Worm (Caenorhabditis elegans) whole organism, mixed stage, embryonic: Measurements from ENCODE around the gene slo-1.

Experiments used
- blmp-1 ChIP-seq: fragments of 150-350 bp; optimal IDR thresholded peaks from 2 replicates; lab custom pipeline; 2014; ENCODE audit warnings: missing biosample characterization, missing genetic modification characterization
- ceh-39 ChIP-seq: fragments of 150-350 bp; optimal IDR thresholded peaks from 2 replicates; lab custom pipeline; 2014; ENCODE audit warnings: missing biosample characterization, missing genetic modification characterization
- elt-1 ChIP-seq: sonication (generic microtip); optimal IDR thresholded peaks from 2 replicates; lab custom pipeline; 2017; ENCODE audit warnings: missing genetic modification characterization, mild to moderate bottlenecking, missing compliant biosample characterization, antibody characterized with exemption, moderate library complexity, borderline replicate concordance; ENCODE audit not compliant: insufficient read depth
- hlh-1 ChIP-seq: fragments of 150-350 bp; optimal IDR thresholded peaks from 2 replicates; lab custom pipeline; 2014; ENCODE audit warnings: missing biosample characterization, missing genetic modification reagents, missing genetic modification characterization
- lsy-2 ChIP-seq: fragments of 150-350 bp; optimal IDR thresholded peaks from 2 replicates; lab custom pipeline; 2014; ENCODE audit warnings: missing biosample characterization, missing genetic modification characterization
- mep-1 ChIP-seq: fragments of 150-350 bp; optimal IDR thresholded peaks from 2 replicates; lab custom pipeline; 2017; ENCODE audit warnings: missing biosample characterization, missing genetic modification reagents, missing genetic modification characterization, inconsistent platforms
- mls-2 ChIP-seq: sonication (generic microtip); optimal IDR thresholded peaks from 2 replicates; lab custom pipeline; 2016; ENCODE audit warnings: mild to moderate bottlenecking, missing genetic modification characterization, moderate library complexity, missing compliant biosample characterization
- sem-2 ChIP-seq: fragments of 200-800 bp; sonication (Bioruptor generic); optimal IDR thresholded peaks from 2 replicates; lab custom pipeline; 2018; ENCODE audit warnings: mild to moderate bottlenecking, missing genetic modification characterization, missing compliant biosample characterization
- snpc-4 ChIP-seq: fragments of 150-350 bp; optimal IDR thresholded peaks from 2 replicates; lab custom pipeline; 2014; ENCODE audit warnings: missing biosample characterization, missing genetic modification characterization
- sptf-1 ChIP-seq: sonication (generic microtip); optimal IDR thresholded peaks from 2 replicates; lab custom pipeline; 2017; ENCODE audit warnings: mild to moderate bottlenecking, missing genetic modification characterization, moderate library complexity, missing compliant biosample characterization
- unc-39 ChIP-seq: fragments of 150-350 bp; optimal IDR thresholded peaks from 2 replicates; lab custom pipeline; 2014; ENCODE audit warnings: missing biosample characterization, missing genetic modification characterization
- unc-62 ChIP-seq: fragments of 150-350 bp; optimal IDR thresholded peaks from 2 replicates; lab custom pipeline; 2014; ENCODE audit warnings: missing biosample characterization, missing genetic modification reagents, missing genetic modification characterization

DNA sequence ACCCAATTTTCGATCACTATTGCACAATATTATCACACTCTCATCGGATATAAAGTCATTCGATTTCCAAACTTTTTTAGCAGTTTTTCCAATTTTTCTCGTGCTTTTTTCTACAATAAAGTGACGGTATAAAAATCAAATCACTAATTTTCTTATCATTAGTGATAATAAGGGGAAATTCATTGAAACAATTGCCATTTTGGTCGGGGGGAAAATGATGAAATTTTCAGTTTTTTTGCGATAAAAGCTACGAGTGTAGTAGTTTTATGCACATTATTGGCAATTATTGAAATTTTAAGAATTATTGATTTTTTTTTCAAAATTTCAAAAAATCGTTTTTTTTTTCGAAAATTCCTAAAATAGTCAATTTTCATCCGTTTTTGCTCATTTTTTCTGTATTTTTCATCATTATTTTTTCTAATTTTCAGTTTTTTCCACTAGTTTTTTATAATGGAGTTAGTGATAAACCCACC, 29.7 kb upstream of the slo-1 start, which contains the start of gene ZK228.4:
- TF ChIP-seq mep-1 (tag; lab: Kevin White, UChicago) (no peak), unc-62 (GFP tag; lab: Kevin White, UChicago) (no peak), sem-2 (GFP tag; lab: Kevin White, UChicago) (no peak), mls-2 (no peak), blmp-1 (no peak), sptf-1 (tag; lab: Kevin White, UChicago) (no peak), snpc-4 (tag; lab: Kevin White, UChicago) (no peak), unc-39 (tag; lab: Kevin White, UChicago) (no peak), elt-1 (no peak), ceh-39 (tag; lab: Kevin White, UChicago) (no peak), lsy-2 (tag; lab: Kevin White, UChicago) (no peak), hlh-1 (tag; lab: Kevin White, UChicago) (no peak)
